Fruit fly (Drosophila melanogaster) whole organism, embryonic: Measurements from ENCODE around the gene Gyc89Da.

Source experiments
- ATbp ChIP-seq: fragments of 200-800 bp; sonication (Bioruptor generic); optimal IDR thresholded peaks from 2 replicates; lab custom pipeline; 2017; ENCODE audit warnings: missing biosample characterization, mild to moderate bottlenecking, missing genetic modification characterization, missing genetic modification reagents
- Aef1 ChIP-seq: fragments of 200-800 bp; sonication (Bioruptor generic); IDR thresholded peaks from 3 replicates; pipeline ENCODE4 v1.3.6; 2022; ENCODE audit warnings: missing biosample characterization, missing genetic modification characterization
- Atf-2 ChIP-seq: fragments of 200-800 bp; sonication (Bioruptor generic); optimal IDR thresholded peaks from 2 replicates; lab custom pipeline; 2016; ENCODE audit warnings: missing biosample characterization, missing genetic modification characterization
- Atf6 ChIP-seq: fragments of 200-800 bp; sonication (Bioruptor generic); IDR thresholded peaks from 2 replicates; pipeline ENCODE4 v1.3.6; 2022; ENCODE audit warnings: missing biosample characterization, missing genetic modification characterization
- CG11093 ChIP-seq: fragments of 200-800 bp; sonication (Bioruptor generic); IDR thresholded peaks from 3 replicates; pipeline ENCODE4 v1.3.6; 2022; ENCODE audit warnings: missing biosample characterization, missing genetic modification characterization
- CG11560 ChIP-seq: fragments of 200-800 bp; sonication (Bioruptor generic); IDR thresholded peaks from 3 replicates; pipeline ENCODE4 v1.3.6; 2022; ENCODE audit warnings: missing biosample characterization, missing genetic modification characterization
- CG11696 ChIP-seq: fragments of 200-800 bp; sonication (Bioruptor generic); IDR thresholded peaks from 2 replicates; pipeline ENCODE4 v1.3.6; 2022; ENCODE audit warnings: missing biosample characterization, missing genetic modification characterization
- CG12219 ChIP-seq: fragments of 200-800 bp; sonication (Bioruptor generic); optimal IDR thresholded peaks from 3 replicates; lab custom pipeline; 2018; ENCODE audit warnings: missing biosample characterization, mild to moderate bottlenecking, missing genetic modification characterization
- CG13296 ChIP-seq: fragments of 200-800 bp; sonication (Bioruptor generic); optimal IDR thresholded peaks from 3 replicates; lab custom pipeline; 2018; ENCODE audit warnings: missing biosample characterization, mild to moderate bottlenecking, missing genetic modification characterization
- CG14050 ChIP-seq: fragments of 200-800 bp; sonication (Bioruptor generic); IDR thresholded peaks from 3 replicates; pipeline ENCODE4 v1.3.6; 2022; ENCODE audit warnings: missing biosample characterization, missing genetic modification characterization
- CG15479 ChIP-seq: fragments of 200-800 bp; sonication (Bioruptor generic); optimal IDR thresholded peaks from 3 replicates; lab custom pipeline; 2019; ENCODE audit warnings: missing biosample characterization, mild to moderate bottlenecking, missing genetic modification characterization, moderate library complexity
- CG16813 ChIP-seq: fragments of 200-800 bp; sonication (Bioruptor generic); IDR thresholded peaks from 3 replicates; pipeline ENCODE4 v1.3.6; 2022; ENCODE audit warnings: missing biosample characterization, missing genetic modification characterization; ENCODE audit not compliant: partially characterized antibody
- CG17612 ChIP-seq: fragments of 200-800 bp; sonication (Bioruptor generic); IDR thresholded peaks from 2 replicates; pipeline ENCODE4 v1.3.6; 2022; ENCODE audit warnings: missing biosample characterization, missing genetic modification characterization
- CG17912 ChIP-seq: fragments of 200-800 bp; sonication (Bioruptor generic); optimal IDR thresholded peaks from 2 replicates; lab custom pipeline; 2018; ENCODE audit warnings: missing biosample characterization, mild to moderate bottlenecking, missing genetic modification characterization
- CG30403 ChIP-seq: fragments of 200-800 bp; sonication (Bioruptor generic); optimal IDR thresholded peaks from 3 replicates; lab custom pipeline; 2016; ENCODE audit warnings: missing biosample characterization, missing genetic modification characterization
- CG31388 ChIP-seq: fragments of 200-800 bp; sonication (Bioruptor generic); optimal IDR thresholded peaks from 2 replicates; lab custom pipeline; 2016; ENCODE audit warnings: missing biosample characterization, missing genetic modification characterization
- CG31441 ChIP-seq: fragments of 200-800 bp; sonication (Bioruptor generic); IDR thresholded peaks from 2 replicates; pipeline ENCODE4 v1.3.6; 2022; ENCODE audit warnings: missing biosample characterization, missing genetic modification characterization
- CG34376 ChIP-seq: fragments of 200-800 bp; sonication (Bioruptor generic); optimal IDR thresholded peaks from 2 replicates; lab custom pipeline; 2018; ENCODE audit warnings: missing biosample characterization, mild to moderate bottlenecking, missing genetic modification characterization
- CG43689 ChIP-seq: fragments of 200-800 bp; sonication (Bioruptor generic); IDR thresholded peaks from 2 replicates; pipeline ENCODE4 v1.3.6; 2022; ENCODE audit warnings: missing biosample characterization, missing genetic modification characterization
- CG4730 ChIP-seq: fragments of 200-800 bp; sonication (Bioruptor generic); IDR thresholded peaks from 2 replicates; pipeline ENCODE4 v1.3.6; 2022; ENCODE audit warnings: missing biosample characterization, missing genetic modification characterization
- CG5245 ChIP-seq: fragments of 200-800 bp; sonication (Bioruptor generic); optimal IDR thresholded peaks from 3 replicates; lab custom pipeline; 2016; ENCODE audit warnings: missing biosample characterization, missing genetic modification characterization
- CG7963 ChIP-seq: fragments of 200-800 bp; sonication (Bioruptor generic); IDR thresholded peaks from 3 replicates; pipeline ENCODE4 v1.3.6; 2022; ENCODE audit warnings: missing biosample characterization, missing genetic modification characterization; ENCODE audit not compliant: partially characterized antibody
- CG8290 ChIP-seq, 3 experiments: fragments of 200-800 bp; sonication (Bioruptor generic); optimal IDR thresholded peaks; 2 replicates each; lab custom pipeline; 2016 to 2019; ENCODE audit warnings: missing biosample characterization in 3 of 3, missing genetic modification characterization in 3 of 3, mild to moderate bottlenecking in 2 of 3, moderate library complexity in 1 of 3
- CG9609 ChIP-seq: fragments of 200-800 bp; sonication (Bioruptor generic); optimal IDR thresholded peaks from 3 replicates; lab custom pipeline; 2016; ENCODE audit warnings: missing biosample characterization, missing genetic modification characterization
- Doc2 ChIP-seq: fragments of 200-800 bp; sonication (Bioruptor generic); IDR thresholded peaks from 2 replicates; pipeline ENCODE4 v1.3.6; 2022; ENCODE audit warnings: missing biosample characterization, missing genetic modification characterization
- E2f2 ChIP-seq: fragments of 200-800 bp; sonication (Bioruptor generic); IDR thresholded peaks from 2 replicates; pipeline ENCODE4 v1.3.6; 2022; ENCODE audit warnings: missing biosample characterization, missing genetic modification characterization
- Elba2 ChIP-seq: fragments of 200-800 bp; sonication (Bioruptor generic); optimal IDR thresholded peaks from 3 replicates; lab custom pipeline; 2016; ENCODE audit warnings: missing biosample characterization, missing genetic modification characterization
- Gug ChIP-seq: fragments of 200-800 bp; sonication (Bioruptor generic); IDR thresholded peaks from 4 replicates; pipeline ENCODE4 v1.3.6; 2022; ENCODE audit warnings: missing biosample characterization, missing genetic modification characterization
- HLH4C ChIP-seq: fragments of 200-800 bp; sonication (Bioruptor generic); IDR thresholded peaks from 3 replicates; pipeline ENCODE4 v1.3.6; 2022; ENCODE audit warnings: missing biosample characterization, missing genetic modification characterization; ENCODE audit not compliant: partially characterized antibody
- Hr39 ChIP-seq: fragments of >200 bp; optimal IDR thresholded peaks from 2 replicates; lab custom pipeline; 2017
- MESR4 ChIP-seq: fragments of 200-800 bp; sonication (Bioruptor generic); optimal IDR thresholded peaks from 2 replicates; lab custom pipeline; 2018; ENCODE audit warnings: missing biosample characterization, mild to moderate bottlenecking, missing genetic modification characterization, moderate library complexity
- Nf-YC ChIP-seq: fragments of 200-800 bp; optimal IDR thresholded peaks from 3 replicates; lab custom pipeline; 2019; ENCODE audit warnings: missing biosample characterization, mild to moderate bottlenecking, missing genetic modification characterization, moderate library complexity
- Usf ChIP-seq: fragments of 200-800 bp; sonication (Bioruptor generic); optimal IDR thresholded peaks from 2 replicates; lab custom pipeline; 2017; ENCODE audit warnings: missing genotype, missing biosample characterization, missing genetic modification characterization
- Xbp1 ChIP-seq: fragments of 200-800 bp; sonication (Bioruptor generic); optimal IDR thresholded peaks from 3 replicates; lab custom pipeline; 2016; ENCODE audit warnings: missing biosample characterization, mild to moderate bottlenecking, missing genetic modification characterization
- abd-A ChIP-seq: fragments of 200-800 bp; sonication (Bioruptor generic); optimal IDR thresholded peaks from 3 replicates; lab custom pipeline; 2019; ENCODE audit warnings: missing biosample characterization, mild to moderate bottlenecking, missing genetic modification characterization, moderate library complexity
- aop ChIP-seq: fragments of 200-800 bp; sonication (Bioruptor generic); IDR thresholded peaks from 2 replicates; pipeline ENCODE4 v1.3.6; 2022; ENCODE audit warnings: missing biosample characterization, missing genetic modification characterization
- ap ChIP-seq: fragments of 200-800 bp; sonication (Bioruptor generic); IDR thresholded peaks from 2 replicates; pipeline ENCODE4 v1.3.6; 2022; ENCODE audit warnings: missing biosample characterization, missing genetic modification characterization
- bbx ChIP-seq: fragments of 200-800 bp; sonication (Bioruptor generic); IDR thresholded peaks from 2 replicates; pipeline ENCODE4 v1.3.6; 2022; ENCODE audit warnings: missing biosample characterization, missing genetic modification characterization; ENCODE audit not compliant: partially characterized antibody
- cato ChIP-seq: fragments of 200-800 bp; sonication (Bioruptor generic); optimal IDR thresholded peaks from 2 replicates; lab custom pipeline; 2016; ENCODE audit warnings: missing biosample characterization, missing genetic modification characterization, borderline replicate concordance
- dmrt99B ChIP-seq: fragments of 200-800 bp; sonication (Bioruptor generic); optimal IDR thresholded peaks from 2 replicates; lab custom pipeline; 2018; ENCODE audit warnings: missing biosample characterization, mild to moderate bottlenecking, missing genetic modification characterization, moderate library complexity
- fu2 ChIP-seq: fragments of 200-800 bp; sonication (Bioruptor generic); optimal IDR thresholded peaks from 2 replicates; lab custom pipeline; 2016; ENCODE audit warnings: missing biosample characterization, missing genetic modification characterization
- grau ChIP-seq: fragments of 200-800 bp; optimal IDR thresholded peaks from 3 replicates; lab custom pipeline; 2019; ENCODE audit warnings: missing biosample characterization, mild to moderate bottlenecking, missing genetic modification characterization, moderate library complexity
- insv ChIP-seq, 2 experiments: fragments of 200-800 bp; sonication (Bioruptor generic); optimal IDR thresholded peaks; 3 replicates each; lab custom pipeline; 2016 to 2018; ENCODE audit warnings: missing biosample characterization in 2 of 2, missing genetic modification characterization in 2 of 2
- kay ChIP-seq: fragments of 200-800 bp; sonication (Bioruptor generic); optimal IDR thresholded peaks from 2 replicates; lab custom pipeline; 2016; ENCODE audit warnings: missing biosample characterization, missing genetic modification characterization
- prd ChIP-seq, 3 experiments: fragments of >200 bp in 2 of 3; fragments of 200-800 bp in 1 of 3; sonication (Bioruptor generic) in 1 of 3; optimal IDR thresholded peaks in 2 of 3; IDR thresholded peaks in 1 of 3; 2 replicates in 2 of 3; 3 replicates in 1 of 3; pipeline versions ENCODE4 v1.3.6 to Lab custom; 2017 to 2022; ENCODE audit warnings: missing biosample characterization in 1 of 3, missing genetic modification characterization in 1 of 3
- ssp ChIP-seq: fragments of 200-800 bp; sonication (Bioruptor generic); IDR thresholded peaks from 2 replicates; pipeline ENCODE4 v1.3.6; 2022; ENCODE audit warnings: missing biosample characterization, missing genetic modification characterization
- tap ChIP-seq: fragments of 200-800 bp; optimal IDR thresholded peaks from 3 replicates; lab custom pipeline; 2019; ENCODE audit warnings: missing biosample characterization, mild to moderate bottlenecking, missing genetic modification characterization, moderate library complexity
- unc-4 ChIP-seq: fragments of 200-800 bp; sonication (Bioruptor generic); IDR thresholded peaks from 2 replicates; pipeline ENCODE4 v1.3.6; 2022; ENCODE audit warnings: missing biosample characterization, missing genetic modification characterization; ENCODE audit not compliant: partially characterized antibody
- wek ChIP-seq: fragments of 200-800 bp; sonication (Bioruptor generic); optimal IDR thresholded peaks from 3 replicates; lab custom pipeline; 2018; ENCODE audit warnings: missing biosample characterization, mild to moderate bottlenecking, missing genetic modification characterization, moderate library complexity
- z ChIP-seq: fragments of 200-800 bp; sonication (Bioruptor generic); IDR thresholded peaks from 3 replicates; pipeline ENCODE4 v1.3.6; 2022; ENCODE audit warnings: missing biosample characterization, missing genetic modification characterization

Gene Gyc89Da

dm6 chr3R:16442937-16443336 is 29.5 kb upstream of the Gyc89Da start, which contains the start of the genes Ttc1 and CG14882 (continued):
- TF ChIP-seq wek (GFP tag; lab: Kevin White, UChicago), result no peak
- TF ChIP-seq CG11560, result peak; percentile 69; the same call in 2 of the 3 replicates
- TF ChIP-seq CG17912 (GFP tag; lab: Kevin White, UChicago), result no peak
- no peak; the same call in 1 of the 2 replicates for TF ChIP-seq aop (GFP tag; lab: Robert Waterston, UW)
- TF ChIP-seq Atf6 (GFP tag; lab: Robert Waterston, UW), result peak; percentile 95
- peak; percentile 47 for TF ChIP-seq CG5245 (GFP tag; lab: Kevin White, UChicago)
- TF ChIP-seq insv (GFP tag; optimal IDR thresholded peaks at IDR 0.05; lab: Kevin White, UChicago), result peak in 1 of 2 experiments; percentile 28
- TF ChIP-seq Doc2 (GFP tag; lab: Robert Waterston, UW), result peak; percentile 25; the same call in 1 of the 2 replicates
- TF ChIP-seq prd (optimal IDR thresholded peaks at IDR 0.05; lab: Kevin White, UChicago), result no peak
- TF ChIP-seq prd (GFP tag; IDR thresholded peaks at IDR 0.05; lab: Robert Waterston, UW), result peak; percentile 84
- peak; percentile 83 for TF ChIP-seq CG13296 (GFP tag; lab: Kevin White, UChicago)
- TF ChIP-seq abd-A (tag; lab: Kevin White, UChicago), result no peak
- TF ChIP-seq ap (GFP tag; lab: Robert Waterston, UW), result peak; percentile 89
- TF ChIP-seq CG8290 (GFP tag; optimal IDR thresholded peaks at IDR 0.05; lab: Kevin White, UChicago), result peak; percentile 82
- TF ChIP-seq CG8290 (tag; optimal IDR thresholded peaks at IDR 0.05; lab: Kevin White, UChicago), result peak in 1 of 2 experiments; percentile 78
- TF ChIP-seq CG17612 (GFP tag; lab: Robert Waterston, UW), result no peak
- peak; percentile 48 for TF ChIP-seq CG11696
- peak; percentile 84 for TF ChIP-seq fu2 (GFP tag; lab: Kevin White, UChicago)
- peak; percentile 50; the same call in 1 of the 2 replicates for TF ChIP-seq unc-4 (GFP tag; lab: Robert Waterston, UW)
- TF ChIP-seq CG12219 (GFP tag; lab: Kevin White, UChicago), result peak; percentile 35
- TF ChIP-seq CG31388 (GFP tag; lab: Kevin White, UChicago), result no peak
- peak; percentile 77 for TF ChIP-seq CG43689 (GFP tag; lab: Robert Waterston, UW)
- no peak for TF ChIP-seq z
- TF ChIP-seq Xbp1 (GFP tag; lab: Kevin White, UChicago), result peak; percentile 90
- TF ChIP-seq Atf-2 (GFP tag; lab: Kevin White, UChicago), result peak; percentile 77
- 0 out of 3 replicates have a peak, but pooled peaks have one; percentile 33 for TF ChIP-seq CG7963 (GFP tag; lab: Robert Waterston, UW)
- TF ChIP-seq CG11093, result peak; percentile 36; the same call in 1 of the 3 replicates
- TF ChIP-seq HLH4C (GFP tag; lab: Robert Waterston, UW), result peak; percentile 56; the same call in 2 of the 3 replicates
- peak; percentile 43; the same call in 2 of the 3 replicates for TF ChIP-seq CG16813 (GFP tag; lab: Robert Waterston, UW)
- TF ChIP-seq ATbp, result peak; percentile 78
- no peak for TF ChIP-seq dmrt99B (tag; lab: Kevin White, UChicago)
- TF ChIP-seq CG30403 (GFP tag; lab: Kevin White, UChicago), result peak; percentile 93
- peak; percentile 80 for TF ChIP-seq CG9609
- TF ChIP-seq Aef1 (GFP tag; lab: Robert Waterston, UW), result peak; percentile 76
- TF ChIP-seq cato, result peak; percentile 82
- peak; percentile 92 for TF ChIP-seq CG14050 (GFP tag; lab: Robert Waterston, UW)
- peak; percentile 77 for TF ChIP-seq kay (GFP tag; lab: Kevin White, UChicago)
- peak; percentile 70 for TF ChIP-seq CG34376 (GFP tag; lab: Kevin White, UChicago)
- peak; percentile 74 for TF ChIP-seq bbx (GFP tag; lab: Robert Waterston, UW)
- peak; percentile 50 for TF ChIP-seq Nf-YC (tag; lab: Kevin White, UChicago)
- TF ChIP-seq E2f2 (GFP tag; lab: Robert Waterston, UW), result peak; percentile 80
- no peak for TF ChIP-seq tap (tag; lab: Kevin White, UChicago)
- peak; percentile 43 for TF ChIP-seq Usf (GFP tag; lab: Kevin White, UChicago)
- TF ChIP-seq Elba2 (GFP tag; lab: Kevin White, UChicago), result peak; percentile 42
- TF ChIP-seq CG15479 (GFP tag; lab: Kevin White, UChicago), result no peak
- TF ChIP-seq ssp, result peak; percentile 74
- no peak; the same call in 2 of the 4 replicates for TF ChIP-seq Gug
- TF ChIP-seq grau (tag; lab: Kevin White, UChicago), result peak; percentile 83
- TF ChIP-seq CG4730 (GFP tag; lab: Robert Waterston, UW), result peak; percentile 47
- peak; percentile 79 for TF ChIP-seq CG31441 (GFP tag; lab: Robert Waterston, UW)
- no peak for TF ChIP-seq Hr39 (lab: Kevin White, UChicago)
- TF ChIP-seq MESR4 (GFP tag; lab: Kevin White, UChicago), result peak; percentile 24
